Worm (Caenorhabditis elegans) whole organism, dauer: ENCODE measurements around the gene F44E2.8.

Source experiments
- unc-62 ChIP-seq: sonication (generic microtip); optimal IDR thresholded peaks from 2 replicates; lab custom pipeline; 2017; ENCODE audit warnings: missing biosample characterization, missing genetic modification reagents, missing genetic modification characterization

The F44E2.8 gene

ce11 chrIII:8824556-8824955 is 25.1 kb downstream of the F44E2.8 start:
- no peak for TF ChIP-seq unc-62

ce11 chrIII:8818599-8818998 is 31.1 kb downstream of the F44E2.8 start, which contains the start of gene pat-2:
TSS of gene pat-2 (plus strand) at chrIII:8818899.
- TF ChIP-seq unc-62: no peak

DNA sequence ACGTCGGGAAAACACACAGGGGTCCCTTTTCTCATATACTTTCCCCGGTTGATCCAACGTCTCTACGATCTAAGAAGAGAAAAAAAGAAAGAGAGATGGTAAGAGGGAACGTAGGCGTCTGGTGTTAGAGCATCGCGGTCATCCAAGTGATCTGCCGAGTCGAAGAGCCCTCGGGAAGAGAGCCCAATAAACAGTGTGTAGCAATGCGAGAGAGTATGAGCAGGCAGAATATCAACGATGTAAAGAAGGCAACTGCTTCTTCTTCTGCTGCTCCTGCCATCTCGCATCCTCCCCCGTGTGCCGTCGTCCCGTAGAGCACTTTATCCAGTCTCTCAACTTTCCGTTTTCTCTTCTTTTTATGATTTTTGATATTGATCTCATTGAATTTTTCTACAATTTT is 34.0 kb downstream of the F44E2.8 start:
- no peak for TF ChIP-seq unc-62

- no peak for TF ChIP-seq unc-62
Observed at ce11 chrIII:8811111-8811510, 38.6 kb downstream of the F44E2.8 start.

ce11 chrIII:8809245-8809971 is 40.3 kb downstream of the F44E2.8 start, which contains the start of gene prx-19:
TSS of gene prx-19 (minus strand) at chrIII:8809295.
- TF ChIP-seq unc-62: no peak

ce11 chrIII:8807246-8807645 is 42.4 kb downstream of the F44E2.8 start, which contains the start of gene F54F2.7:
TSS of gene F54F2.7 (minus strand) at chrIII:8807346.
- no peak for TF ChIP-seq unc-62

- TF ChIP-seq unc-62: no peak
Observed at ce11 chrIII:8805815-8806214, 43.9 kb downstream of the F44E2.8 start.

- TF ChIP-seq unc-62: peak; percentile 14
Observed at ce11 chrIII:8801864-8802818, 47.5 kb downstream of the F44E2.8 start.

DNA sequence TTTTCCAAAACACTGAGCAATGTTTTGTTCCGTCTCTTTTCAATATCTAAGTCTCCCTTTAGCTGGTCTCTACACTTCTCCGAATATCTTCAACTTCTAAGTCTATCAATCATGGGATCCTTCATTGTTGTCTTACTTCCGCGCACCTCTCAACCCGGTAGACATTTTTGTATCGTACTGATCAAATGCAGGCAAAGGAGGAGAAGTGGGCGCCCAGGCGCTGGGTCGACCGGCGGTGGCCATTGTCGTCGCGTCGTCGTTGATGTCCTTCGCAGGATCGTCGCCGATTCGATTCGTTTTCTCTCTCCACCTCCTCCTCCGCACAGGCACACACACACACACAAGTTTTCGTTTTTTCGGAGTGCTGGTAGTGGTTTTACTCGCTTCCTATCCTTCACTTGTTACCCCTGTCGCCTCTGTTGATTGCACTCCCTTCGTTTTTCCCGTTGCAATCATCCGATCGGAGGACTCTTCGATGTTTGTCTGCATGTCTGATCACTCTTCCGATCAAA is 48.3 kb downstream of the F44E2.8 start:
- no peak for TF ChIP-seq unc-62

DNA sequence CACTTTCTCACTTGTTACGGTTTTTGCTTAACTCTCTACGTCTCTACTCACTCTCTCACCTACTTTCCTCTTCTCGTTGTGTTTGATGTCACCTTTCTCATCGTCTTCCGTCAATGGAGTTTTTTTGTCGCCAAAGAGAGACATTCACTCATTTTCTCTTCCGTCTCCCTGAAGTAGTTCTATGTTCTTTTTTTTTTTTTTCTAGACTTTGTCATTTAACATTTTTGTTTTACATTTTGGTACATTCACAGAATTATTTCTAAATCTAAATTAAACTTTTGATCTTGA is 48.9 kb downstream of the F44E2.8 start:
- TF ChIP-seq unc-62: no peak

DNA sequence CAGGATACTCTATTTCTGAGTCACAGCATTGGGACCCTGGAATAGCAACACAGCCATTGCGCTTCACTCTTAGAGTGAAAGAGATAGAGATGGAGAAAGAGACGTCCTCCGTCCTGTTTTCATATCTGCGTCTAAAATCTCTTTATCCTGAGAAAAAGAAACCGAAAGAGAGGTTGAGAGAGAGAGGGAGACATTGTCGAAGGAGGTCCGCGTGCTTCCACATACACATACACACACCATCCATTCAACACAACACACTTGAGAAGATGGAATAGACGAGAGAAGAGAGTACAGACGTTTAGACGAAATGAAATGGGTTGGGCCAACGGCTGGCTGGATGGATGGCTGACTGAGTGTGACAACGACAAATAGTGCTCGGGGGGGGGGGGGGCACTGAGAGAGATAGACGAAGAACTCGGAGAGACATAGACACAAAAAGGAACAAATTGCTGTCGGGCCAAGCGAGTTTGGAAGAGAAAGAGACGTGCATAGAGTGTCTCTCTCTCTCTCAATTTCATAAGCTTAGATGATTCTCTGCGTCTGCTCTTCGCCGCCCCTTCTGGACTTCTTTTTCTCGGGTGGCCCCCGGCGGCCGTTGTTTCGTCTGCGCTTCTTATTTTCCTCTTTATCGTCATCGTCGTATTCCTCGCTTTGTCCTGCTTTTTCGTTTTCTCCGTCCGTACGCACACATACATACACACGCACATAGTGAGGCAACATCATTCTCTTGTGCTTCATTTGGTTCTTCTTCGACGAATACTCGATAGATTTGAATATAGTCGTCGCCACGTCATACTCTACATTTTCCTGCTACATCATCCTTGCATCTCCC is 49.5 kb downstream of the F44E2.8 start, which contains the start of gene F54F2.6:
F54F2.6 (minus strand) TSS at position 738 of the 832 bp plus-strand sequence.
- no peak for TF ChIP-seq unc-62
